Worm (Caenorhabditis elegans) whole organism, late embryonic: Measurements from ENCODE around the gene ipmk-1.

Experiments used
- F13H6.1 ChIP-seq: sonication (generic microtip); optimal IDR thresholded peaks from 2 replicates; lab custom pipeline; 2016; ENCODE audit warnings: missing genetic modification characterization, missing compliant biosample characterization
- ama-1 ChIP-seq: fragments of 150-350 bp; optimal IDR thresholded peaks from 2 replicates; lab custom pipeline; 2014
- hlh-15 ChIP-seq: sonication (generic microtip); optimal IDR thresholded peaks from 2 replicates; lab custom pipeline; 2016; ENCODE audit warnings: missing genetic modification characterization, missing compliant biosample characterization
- nhr-11 ChIP-seq: fragments of 150-350 bp; optimal IDR thresholded peaks from 2 replicates; lab custom pipeline; 2014; ENCODE audit warnings: missing biosample characterization, missing genetic modification characterization
- pha-4 ChIP-seq: fragments of 150-350 bp; optimal IDR thresholded peaks from 2 replicates; lab custom pipeline; 2018; ENCODE audit warnings: missing biosample characterization, missing genetic modification reagents, missing genetic modification characterization
- unc-42 ChIP-seq: sonication (generic microtip); optimal IDR thresholded peaks from 2 replicates; lab custom pipeline; 2016; ENCODE audit warnings: missing genotype, missing genetic modification characterization, missing compliant biosample characterization
- zip-5 ChIP-seq: sonication (generic microtip); optimal IDR thresholded peaks from 2 replicates; lab custom pipeline; 2016; ENCODE audit warnings: missing genetic modification characterization, missing compliant biosample characterization

ce11 chrIV:12549014-12549413 lies 1.1 kb downstream of the ipmk-1 start:
- no peak for TF ChIP-seq F13H6.1
- no peak for TF ChIP-seq pha-4 (tag; lab: Kevin White, UChicago)
- TF ChIP-seq zip-5: no peak
- TF ChIP-seq hlh-15 (tag; lab: Kevin White, UChicago): no peak
- TF ChIP-seq nhr-11 (tag; lab: Kevin White, UChicago): no peak
- TF ChIP-seq ama-1 (lab: Kevin White, UChicago): no peak
- no peak for TF ChIP-seq unc-42 (tag; lab: Kevin White, UChicago)
